Worm (Caenorhabditis elegans): Measurements from ENCODE around the gene aat-3.
A peak's percentile ranks its signal among the peaks of the same experiment; 100 is the strongest.

The aat-3 gene

DNA sequence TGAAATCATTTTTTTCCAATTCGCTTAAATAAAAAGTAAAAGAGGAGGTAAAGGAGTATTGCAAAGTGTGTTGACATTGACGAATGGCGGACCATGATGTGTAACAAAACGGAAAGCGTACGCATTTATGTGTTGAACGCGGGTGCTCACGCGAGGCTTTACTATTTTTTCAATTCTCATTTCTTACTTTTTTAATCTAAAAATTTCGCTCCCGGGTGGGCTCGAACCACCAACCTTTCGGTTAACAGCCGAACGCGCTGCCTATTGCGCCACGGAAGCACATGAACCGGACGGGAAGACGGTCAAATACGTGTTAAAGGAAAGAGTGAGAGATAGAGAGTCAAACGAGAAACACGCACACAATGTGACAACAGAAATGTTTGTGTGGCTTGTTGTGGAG is 2.7 kb upstream of the aat-3 start (continued):
- TF ChIP-seq swsn-7 (tag; optimal IDR thresholded peaks at IDR 0.05) (peak; percentile 75), skn-1 (tag; optimal IDR thresholded peaks at IDR 0.05) (peak; percentile 94), tbx-2 (tag; optimal IDR thresholded peaks at IDR 0.05) (peak; percentile 57), mdl-1 (tag; optimal IDR thresholded peaks at IDR 0.05) (peak in 1 of 2 experiments; percentile 53), C16A3.4 (tag; optimal IDR thresholded peaks at IDR 0.05) (peak; percentile 71), sptf-1 (tag; optimal IDR thresholded peaks at IDR 0.05) (no peak), ces-1 (GFP tag; optimal IDR thresholded peaks at IDR 0.05) (no peak), C04F5.9 (tag; optimal IDR thresholded peaks at IDR 0.05) (no peak), ets-5 (GFP tag; IDR thresholded peaks at IDR 0.05) (no peak), lin-15B (tag; optimal IDR thresholded peaks at IDR 0.05) (no peak), mef-2 (tag; optimal IDR thresholded peaks at IDR 0.05) (peak; percentile 29), fkh-10 (GFP tag; optimal IDR thresholded peaks at IDR 0.05) (peak; percentile 15), ama-1 (optimal IDR thresholded peaks at IDR 0.05) (no peak), unc-30 (tag; optimal IDR thresholded peaks at IDR 0.05) (no peak), pag-3 (tag; optimal IDR thresholded peaks at IDR 0.05; ENCODE audit: borderline replicate concordance, insufficient read depth) (peak; percentile 52), mep-1 (tag; optimal IDR thresholded peaks at IDR 0.05) (peak; percentile 86), ceh-8 (GFP tag; optimal IDR thresholded peaks at IDR 0.05) (peak; percentile 41), unc-130 (tag; optimal IDR thresholded peaks at IDR 0.05) (peak; percentile 36), nhr-12 (tag; optimal IDR thresholded peaks at IDR 0.05) (no peak), lsy-2 (tag; optimal IDR thresholded peaks at IDR 0.05) (peak; percentile 45 to 70), ztf-11 (tag; optimal IDR thresholded peaks at IDR 0.05) (peak in 1 of 2 experiments; percentile 50), lin-14 (GFP tag; optimal IDR thresholded peaks at IDR 0.05) (peak; percentile 79), snpc-4 (tag; optimal IDR thresholded peaks at IDR 0.05) (peak; percentile 48), fos-1 (tag; optimal IDR thresholded peaks at IDR 0.05) (peak; percentile 43), ceh-88 (GFP tag; IDR thresholded peaks at IDR 0.05) (peak; percentile 27; the same call in 1 of the 2 replicates), nhr-19 (GFP tag; conservative IDR thresholded peaks at IDR 0.05) (peak; percentile 76), aha-1 (tag; optimal IDR thresholded peaks at IDR 0.05) (no peak), zag-1 (tag; optimal IDR thresholded peaks at IDR 0.05) (no peak), dsc-1 (tag; optimal IDR thresholded peaks at IDR 0.05) (peak; percentile 74), rnt-1 (tag; optimal IDR thresholded peaks at IDR 0.05) (peak; percentile 75), nhr-237 (tag; optimal IDR thresholded peaks at IDR 0.05) (no peak), ceh-63 (GFP tag; optimal IDR thresholded peaks at IDR 0.05) (no peak), nhr-84 (tag; optimal IDR thresholded peaks at IDR 0.05) (no peak), hpl-2 (GFP tag; optimal IDR thresholded peaks at IDR 0.05) (no peak), sox-4 (tag; optimal IDR thresholded peaks at IDR 0.05) (no peak), lin-35 (GFP tag; optimal IDR thresholded peaks at IDR 0.05) (peak; percentile 39 to 67), nhr-11 (tag; optimal IDR thresholded peaks at IDR 0.05) (no peak), egl-27 (tag; optimal IDR thresholded peaks at IDR 0.05) (no peak), efl-3 (GFP tag; optimal IDR thresholded peaks at IDR 0.05) (no peak)

ce11 chrX:2550665-2551064 is 1.4 kb upstream of the aat-3 start:
- TF ChIP-seq ceh-88 (GFP tag; IDR thresholded peaks at IDR 0.05) (no peak), nhr-90 (tag; optimal IDR thresholded peaks at IDR 0.05; ENCODE audit: poor library complexity) (no peak), pag-3 (tag; optimal IDR thresholded peaks at IDR 0.05; ENCODE audit: borderline replicate concordance, insufficient read depth) (no peak), dsc-1 (tag; optimal IDR thresholded peaks at IDR 0.05) (peak; percentile 17), lin-14 (GFP tag; optimal IDR thresholded peaks at IDR 0.05) (peak; percentile 66), fkh-10 (GFP tag; optimal IDR thresholded peaks at IDR 0.05) (no peak), mep-1 (tag; optimal IDR thresholded peaks at IDR 0.05) (peak; percentile 2), skn-1 (tag; optimal IDR thresholded peaks at IDR 0.05) (peak; percentile 12), sup-37 (GFP tag; optimal IDR thresholded peaks at IDR 0.05) (no peak), nhr-11 (tag; optimal IDR thresholded peaks at IDR 0.05) (no peak)

ce11 chrX:2551450-2551849 is 610 bp upstream of the aat-3 start:
- TF ChIP-seq snpc-4 (tag; optimal IDR thresholded peaks at IDR 0.05): peak; percentile 75
- TF ChIP-seq nhr-85 (tag): peak; percentile 58
- peak; percentile 24 for TF ChIP-seq rnt-1 (tag; optimal IDR thresholded peaks at IDR 0.05)
- TF ChIP-seq unc-130 (tag; optimal IDR thresholded peaks at IDR 0.05): no peak
- TF ChIP-seq pax-3 (tag; optimal IDR thresholded peaks at IDR 0.05): no peak
- no peak for TF ChIP-seq tlp-1 (tag; optimal IDR thresholded peaks at IDR 0.05)
